Worm (Caenorhabditis elegans): ENCODE data around the gene emg-1.

emg-1 gene

DNA sequence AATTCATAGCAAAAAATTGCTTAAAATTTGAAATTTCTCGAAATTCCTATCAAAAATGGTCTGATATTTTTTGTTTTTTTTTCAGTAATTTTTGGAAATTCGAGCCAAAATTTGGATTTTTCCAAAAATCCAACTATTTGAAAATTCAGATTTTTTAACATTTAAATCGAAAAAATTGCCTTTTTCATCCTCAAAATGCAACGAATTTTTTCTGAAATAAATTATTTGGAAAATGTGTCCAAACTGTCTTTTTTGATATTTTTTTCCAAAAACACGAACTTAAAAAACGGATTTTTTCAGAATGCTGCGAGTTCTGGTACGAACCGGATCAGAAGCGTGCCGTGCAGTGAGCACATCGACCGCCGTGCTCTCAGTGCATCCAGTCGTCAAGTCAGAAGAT is 34.2 kb upstream of the emg-1 start, which contains the start of gene mrpl-22:
mrpl-22 (plus strand) TSS at position 301 of the 400 bp plus-strand sequence.
- TF ChIP-seq lin-35 (GFP tag; optimal IDR thresholded peaks at IDR 0.05) (peak in 1 of 3 experiments; percentile 16), mel-28 (tag; optimal IDR thresholded peaks at IDR 0.05; ENCODE audit: borderline replicate concordance) (no peak)

DNA sequence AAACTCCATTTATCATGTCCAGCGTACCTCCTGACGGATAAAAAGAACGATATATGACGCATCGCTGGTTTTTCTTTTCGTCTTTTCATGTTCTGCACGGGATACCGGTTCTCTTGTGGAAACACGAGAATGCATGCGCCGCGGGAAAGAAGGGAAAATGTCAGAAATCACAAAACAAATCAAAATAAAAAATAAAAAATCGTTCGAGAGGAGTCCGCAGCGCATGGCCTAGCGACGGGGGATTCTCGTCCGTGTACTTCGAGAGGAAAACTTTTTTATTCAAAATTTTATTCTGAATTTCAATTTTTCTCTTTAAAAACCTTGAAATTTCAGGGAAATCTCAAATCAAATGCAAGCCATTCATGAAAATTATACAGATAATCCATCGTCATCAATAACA is 28.1 kb upstream of the emg-1 start, which contains the start of the genes lron-10 and hpr-9:
lron-10 (minus strand) TSS at position 162 of the 400 bp plus-strand sequence.
hpr-9 (plus strand) TSS at position 344 of the 400 bp plus-strand sequence.
- TF ChIP-seq F10E7.11 (tag; optimal IDR thresholded peaks at IDR 0.05) (no peak), cebp-1 (GFP tag; IDR thresholded peaks at IDR 0.05) (no peak), cebp-1 (tag; optimal IDR thresholded peaks at IDR 0.05) (peak; percentile 63), K12H6.12 (tag; optimal IDR thresholded peaks at IDR 0.05) (peak; percentile 71), cebp-2 (GFP tag; IDR thresholded peaks at IDR 0.05) (no peak), zfh-2 (GFP tag; conservative IDR thresholded peaks at IDR 0.05) (peak; percentile 60), F57C9.4 (tag; optimal IDR thresholded peaks at IDR 0.05) (no peak), dox-1 (GFP tag; IDR thresholded peaks at IDR 0.05) (no peak; the same call in 1 of the 2 replicates), ceh-91 (GFP tag; IDR thresholded peaks at IDR 0.05) (peak; percentile 49), hrde-1 (tag; optimal IDR thresholded peaks at IDR 0.05; ENCODE audit: borderline replicate concordance) (peak; percentile 14), Y53G8AR.9 (GFP tag; conservative IDR thresholded peaks at IDR 0.05) (peak; percentile 73; the same call in 1 of the 2 replicates), ztf-25 (GFP tag; IDR thresholded peaks at IDR 0.05) (no peak), attf-3 (GFP tag; conservative IDR thresholded peaks at IDR 0.05) (no peak), lin-26 (GFP tag; IDR thresholded peaks at IDR 0.05) (peak; percentile 53; the same call in 1 of the 2 replicates), F22D6.2 (tag; optimal IDR thresholded peaks at IDR 0.05) (peak; percentile 72), snpc-3.4 (tag; optimal IDR thresholded peaks at IDR 0.05) (peak; percentile 40), ztf-26 (tag; optimal IDR thresholded peaks at IDR 0.05) (peak; percentile 74), somi-1 (GFP tag; optimal IDR thresholded peaks at IDR 0.05) (peak; percentile 56), sdz-38 (tag; optimal IDR thresholded peaks at IDR 0.05) (no peak), ztf-6 (GFP tag; IDR thresholded peaks at IDR 0.05) (0 out of 2 replicates have a peak, but pooled peaks have one; percentile 27), K11D2.4 (GFP tag; IDR thresholded peaks at IDR 0.05) (peak; percentile 84), lir-1 (GFP tag; conservative IDR thresholded peaks at IDR 0.05) (peak; percentile 84), nhr-90 (tag; optimal IDR thresholded peaks at IDR 0.05) (no peak), Y79H2A.3 (GFP tag; conservative IDR thresholded peaks at IDR 0.05) (no peak), xnd-1 (tag; optimal IDR thresholded peaks at IDR 0.05) (peak; percentile 25), ets-4 (GFP tag; optimal IDR thresholded peaks at IDR 0.05) (no peak), ceh-40 (GFP tag; IDR thresholded peaks at IDR 0.05) (no peak), snpc-1.1 (tag; optimal IDR thresholded peaks at IDR 0.05; ENCODE audit: insufficient read depth) (no peak), ccch-3 (GFP tag; optimal IDR thresholded peaks at IDR 0.05) (peak; percentile 6), attf-6 (GFP tag; IDR thresholded peaks at IDR 0.05) (no peak), ztf-22 (GFP tag; optimal IDR thresholded peaks at IDR 0.05) (peak; percentile 42), dpl-1 (GFP tag; optimal IDR thresholded peaks at IDR 0.05) (peak; percentile 17), ztf-28 (GFP tag; IDR thresholded peaks at IDR 0.05) (0 out of 2 replicates have a peak, but pooled peaks have one; percentile 58), F49E8.2 (tag; optimal IDR thresholded peaks at IDR 0.05; ENCODE audit: insufficient read depth) (no peak), F52B5.7 (tag; optimal IDR thresholded peaks at IDR 0.05) (no peak), nfya-1 (tag; optimal IDR thresholded peaks at IDR 0.05; ENCODE audit: borderline replicate concordance, insufficient read depth) (no peak), F55B11.4 (tag; optimal IDR thresholded peaks at IDR 0.05; ENCODE audit: borderline replicate concordance, insufficient read depth) (no peak), snpc-1.3 (tag; optimal IDR thresholded peaks at IDR 0.05; ENCODE audit: insufficient read depth) (peak; percentile 44), F39B2.1 (GFP tag; IDR thresholded peaks at IDR 0.05) (no peak), madf-10 (tag; optimal IDR thresholded peaks at IDR 0.05) (peak; percentile 73), T26A5.8 (tag; optimal IDR thresholded peaks at IDR 0.05) (no peak), D2030.7 (GFP tag; IDR thresholded peaks at IDR 0.05) (peak; percentile 65), athp-1 (tag; optimal IDR thresholded peaks at IDR 0.05) (peak; percentile 80), ekl-4 (GFP tag; IDR thresholded peaks at IDR 0.05) (no peak; the same call in 1 of the 2 replicates)

Data from whole organism, young adult.